Worm (Caenorhabditis elegans): ENCODE results near the gene R07B1.7.

Gene R07B1.7

ce11 chrX:9917362-9917761 lies 48.4 kb downstream of the R07B1.7 start, which contains the start of gene F21G4.6:
Gene F21G4.6, minus strand, starts transcription at chrX:9917448.
- TF ChIP-seq T22C8.4 (GFP tag; IDR thresholded peaks at IDR 0.05), result no peak
- no peak for TF ChIP-seq klf-2 (GFP tag; conservative IDR thresholded peaks at IDR 0.05)
- no peak for TF ChIP-seq ztf-23 (GFP tag; IDR thresholded peaks at IDR 0.05)
- TF ChIP-seq cog-1 (tag; optimal IDR thresholded peaks at IDR 0.05), result no peak
- TF ChIP-seq flt-1 (GFP tag; IDR thresholded peaks at IDR 0.05), result no peak
- TF ChIP-seq med-1 (GFP tag; optimal IDR thresholded peaks at IDR 0.05; ENCODE audit: insufficient read depth), result no peak
- TF ChIP-seq tab-1 (GFP tag; IDR thresholded peaks at IDR 0.05), result no peak
- no peak for TF ChIP-seq ref-1 (GFP tag; conservative IDR thresholded peaks at IDR 0.05)
- no peak for TF ChIP-seq ztf-29 (GFP tag; IDR thresholded peaks at IDR 0.05)

ce11 chrX:9918997-9919396 lies 50.1 kb downstream of the R07B1.7 start, which contains the start of gene folr-1:
Gene folr-1, plus strand, starts transcription at chrX:9919297.
- TF ChIP-seq med-1 (GFP tag; optimal IDR thresholded peaks at IDR 0.05; ENCODE audit: insufficient read depth) (no peak), klf-2 (GFP tag; conservative IDR thresholded peaks at IDR 0.05) (no peak), cog-1 (tag; optimal IDR thresholded peaks at IDR 0.05) (no peak), tab-1 (GFP tag; IDR thresholded peaks at IDR 0.05) (no peak), ref-1 (GFP tag; conservative IDR thresholded peaks at IDR 0.05) (no peak), ztf-29 (GFP tag; IDR thresholded peaks at IDR 0.05) (no peak), T22C8.4 (GFP tag; IDR thresholded peaks at IDR 0.05) (no peak), flt-1 (GFP tag; IDR thresholded peaks at IDR 0.05) (no peak), ztf-23 (GFP tag; IDR thresholded peaks at IDR 0.05) (no peak)

All from whole organism, midembryonic.